Worm (Caenorhabditis elegans) whole organism, L3 larva: ENCODE data around the gene Y38C1AA.6.

Source experiments
- aly-2 ChIP-seq: fragments of 150-350 bp; optimal IDR thresholded peaks from 2 replicates; lab custom pipeline; 2014; ENCODE audit warnings: missing biosample characterization, missing genetic modification characterization
- ama-1 ChIP-seq: fragments of 150-350 bp; optimal IDR thresholded peaks from 2 replicates; lab custom pipeline; 2018
- ceh-82 ChIP-seq: fragments of 150-350 bp; optimal IDR thresholded peaks from 2 replicates; lab custom pipeline; 2014; ENCODE audit warnings: missing biosample characterization, missing genetic modification characterization
- ceh-9 ChIP-seq: sonication (generic microtip); optimal IDR thresholded peaks from 2 replicates; lab custom pipeline; 2018; ENCODE audit warnings: missing biosample characterization, missing genetic modification characterization
- fkh-10 ChIP-seq: sonication (generic microtip); optimal IDR thresholded peaks from 2 replicates; lab custom pipeline; 2017; ENCODE audit warnings: missing biosample characterization, missing genetic modification reagents, missing genetic modification characterization
- fos-1 ChIP-seq: fragments of 150-350 bp; optimal IDR thresholded peaks from 2 replicates; lab custom pipeline; 2014; ENCODE audit warnings: missing biosample characterization, missing genetic modification characterization
- nhr-28 ChIP-seq: fragments of 150-350 bp; optimal IDR thresholded peaks from 2 replicates; lab custom pipeline; 2014; ENCODE audit warnings: missing biosample characterization, missing genetic modification characterization
- nhr-76 ChIP-seq: fragments of 150-350 bp; sonication (generic microtip); optimal IDR thresholded peaks from 5 replicates; lab custom pipeline; 2014; ENCODE audit warnings: missing biosample characterization, missing genetic modification characterization
- unc-39 ChIP-seq: sonication (generic microtip); optimal IDR thresholded peaks from 4 replicates; lab custom pipeline; 2017; ENCODE audit warnings: missing biosample characterization, missing genetic modification characterization
- zag-1 ChIP-seq: fragments of 150-350 bp; optimal IDR thresholded peaks from 2 replicates; lab custom pipeline; 2014; ENCODE audit warnings: missing biosample characterization, missing genetic modification characterization

DNA sequence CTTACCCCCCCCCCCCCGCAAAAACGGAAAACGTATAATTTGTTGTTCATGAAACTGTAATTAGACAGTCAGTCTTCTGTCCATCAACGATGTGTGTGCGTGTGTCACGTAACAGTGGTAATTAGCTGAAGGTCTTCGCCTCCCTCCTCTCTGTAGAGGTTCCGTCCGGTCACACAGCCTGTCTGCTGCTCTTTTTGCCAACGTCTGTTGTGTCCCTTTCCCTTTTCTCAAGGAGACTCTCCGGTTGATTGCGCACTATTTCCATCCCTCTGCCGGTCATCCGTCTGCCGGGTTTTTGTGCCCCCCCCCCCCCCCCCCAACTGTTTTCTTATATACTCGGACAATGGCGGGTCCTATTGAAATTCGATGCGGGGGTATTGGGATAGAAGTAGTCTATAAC is 13.1 kb downstream of the Y38C1AA.6 start:
- TF ChIP-seq ceh-82 (tag; lab: Kevin White, UChicago) (no peak), aly-2 (no peak), fos-1 (no peak), ceh-9 (no peak), unc-39 (tag; lab: Kevin White, UChicago) (no peak), ama-1 (lab: Kevin White, UChicago) (no peak), nhr-76 (tag; lab: Kevin White, UChicago) (no peak), zag-1 (tag; lab: Kevin White, UChicago) (no peak), nhr-28 (tag; lab: Kevin White, UChicago) (no peak), fkh-10 (GFP tag; lab: Kevin White, UChicago) (no peak)
